Fruit fly (Drosophila melanogaster) S2 (cell line): ENCODE results near the gene nonC.

ENCODE experiments used
- CG8478 ChIP-seq: fragments of >200 bp; optimal IDR thresholded peaks from 2 replicates; lab custom pipeline; 2018
- CTCF ChIP-seq, 2 experiments: fragments of >200 bp; optimal IDR thresholded peaks; 2 replicates each; lab custom pipeline; 2018

nonC gene

DNA sequence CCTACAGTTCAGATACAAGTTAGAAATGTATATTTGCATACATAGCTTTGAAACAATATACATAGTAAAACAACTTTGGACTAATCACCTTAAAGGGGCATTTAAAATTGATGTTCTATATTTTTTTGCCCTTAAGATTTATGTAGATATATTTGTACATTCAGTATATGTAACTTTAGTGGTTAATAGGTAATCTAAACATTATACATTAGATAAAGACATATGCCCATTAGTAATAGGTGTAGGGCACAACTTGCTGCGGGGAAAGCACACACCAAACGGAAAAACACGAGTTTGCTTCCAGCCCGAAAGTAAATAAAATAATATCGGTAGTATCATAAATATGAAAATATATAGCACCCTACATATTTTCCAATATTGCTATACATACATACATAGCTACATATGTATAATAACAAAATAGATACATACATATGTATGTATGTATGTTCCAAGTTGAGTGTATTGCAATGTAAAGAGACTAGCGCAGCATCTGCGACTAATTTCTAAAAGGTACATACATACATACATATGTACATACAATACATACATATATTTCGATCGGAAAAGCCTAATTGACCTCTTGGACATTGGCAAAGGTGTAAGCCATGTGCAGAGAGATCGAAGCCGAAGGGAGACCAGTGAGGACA, 39.1 kb downstream of the nonC start, which contains the start of gene CG43736:
Gene CG43736, plus strand, starts transcription at position 600 of the 650 bp plus-strand sequence.
- TF ChIP-seq CG8478 (lab: Kevin White, UChicago): no peak
- TF ChIP-seq CTCF (optimal IDR thresholded peaks at IDR 0.05; lab: Kevin White, UChicago): no peak

DNA sequence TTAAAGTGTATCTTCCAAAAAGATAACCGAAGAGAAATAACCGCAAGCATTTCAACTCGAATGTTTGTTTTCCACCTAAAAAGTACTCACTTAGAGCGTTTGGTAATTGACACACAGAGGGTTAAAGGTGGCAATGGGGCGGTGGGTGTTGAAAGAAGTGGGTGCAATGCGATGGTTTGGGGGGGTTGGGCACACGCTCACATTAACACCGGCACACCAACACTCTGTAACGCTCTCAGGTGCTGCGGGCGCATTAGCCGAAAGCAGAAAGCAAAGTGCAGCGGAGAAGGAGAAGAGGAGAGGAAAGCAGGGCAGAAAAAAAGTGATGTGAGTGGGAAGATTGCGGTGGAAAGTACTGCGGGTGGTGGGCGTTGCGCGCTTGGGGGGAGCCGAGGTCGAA, 40.7 kb downstream of the nonC start:
- TF ChIP-seq CG8478 (lab: Kevin White, UChicago) (no peak), CTCF (optimal IDR thresholded peaks at IDR 0.05; lab: Kevin White, UChicago) (no peak)

DNA sequence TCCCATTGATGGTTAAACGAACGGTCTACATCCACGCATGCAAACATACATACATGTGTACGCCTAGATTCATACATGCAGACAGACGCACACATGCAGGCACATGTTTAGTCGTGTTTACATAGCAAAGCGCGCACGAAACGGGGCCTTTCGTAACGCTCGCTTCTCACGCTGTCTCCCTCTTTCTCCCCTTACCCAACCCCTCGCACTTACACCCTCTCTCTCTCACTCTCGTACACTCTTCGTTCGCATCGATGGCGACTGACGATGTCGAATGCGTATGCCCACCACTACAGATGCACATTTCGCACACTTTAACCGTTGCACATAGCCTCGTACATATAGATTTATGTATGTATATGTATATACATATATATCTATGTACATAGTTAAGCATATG, 41.7 kb downstream of the nonC start:
- no peak for TF ChIP-seq CG8478 (lab: Kevin White, UChicago)
- no peak for TF ChIP-seq CTCF (optimal IDR thresholded peaks at IDR 0.05; lab: Kevin White, UChicago)

DNA sequence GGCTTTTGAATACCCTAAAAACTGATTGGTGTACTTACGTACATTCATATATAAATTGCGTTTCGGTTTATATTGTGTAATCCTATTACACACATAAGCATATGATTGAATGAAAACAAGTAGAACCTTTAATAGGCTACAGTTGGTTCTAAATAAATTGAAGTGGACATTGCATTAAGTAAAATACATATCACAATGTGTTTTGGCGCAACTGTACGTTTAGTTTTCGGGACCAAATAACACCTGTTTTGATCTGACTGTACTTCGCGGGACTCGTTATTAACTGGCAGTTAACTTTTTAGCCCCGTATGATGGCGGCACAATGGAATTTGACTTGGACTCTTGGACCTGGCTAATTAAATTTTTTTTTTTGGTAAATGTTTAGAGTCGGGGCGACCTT, 42.5 kb downstream of the nonC start:
- TF ChIP-seq CG8478 (lab: Kevin White, UChicago) (no peak), CTCF (optimal IDR thresholded peaks at IDR 0.05; lab: Kevin White, UChicago) (no peak)

DNA sequence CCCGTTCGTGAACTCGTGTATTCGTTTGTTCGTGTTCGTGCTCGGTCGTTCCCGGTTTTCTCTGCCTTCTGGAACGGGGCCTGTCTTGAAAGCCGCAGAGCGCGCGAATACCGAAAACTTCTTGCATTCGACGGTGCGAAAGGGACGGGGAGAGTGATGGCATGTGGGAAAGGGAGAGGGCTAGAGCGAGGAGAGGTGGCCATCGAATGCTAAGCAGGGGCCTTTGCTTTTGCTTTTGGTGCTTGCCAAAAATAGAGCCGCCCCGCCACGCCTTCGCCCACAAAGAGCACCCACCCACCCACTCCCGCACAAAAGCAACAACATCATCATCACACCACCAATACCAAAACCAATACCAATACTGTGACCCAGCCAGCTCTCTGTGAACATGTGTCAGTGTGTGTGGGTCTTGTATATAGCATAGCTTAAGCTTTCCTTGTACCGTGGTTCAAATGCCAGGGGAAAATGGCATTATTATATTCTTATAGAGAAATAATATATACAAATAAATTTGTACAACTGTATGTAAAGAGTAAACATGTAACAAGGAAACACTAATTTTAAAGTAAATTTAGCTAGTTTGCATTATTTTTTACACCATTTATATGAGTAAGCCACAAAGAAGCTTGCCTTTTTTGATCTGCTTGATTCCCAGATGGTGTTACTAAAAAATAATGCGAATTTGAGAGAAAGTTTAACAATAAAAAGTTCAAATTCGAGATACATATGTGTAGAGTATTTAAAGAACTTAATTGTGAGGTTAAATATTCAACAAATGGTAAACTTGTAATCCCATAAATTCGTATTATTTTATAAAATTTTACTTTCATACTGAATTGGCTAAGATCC, 43.1 kb downstream of the nonC start, which contains the start of gene CG14434:
Gene CG14434, minus strand, starts transcription at position 20 of the 849 bp plus-strand sequence.
- TF ChIP-seq CTCF (optimal IDR thresholded peaks at IDR 0.05; lab: Kevin White, UChicago): no peak
- no peak for TF ChIP-seq CG8478 (lab: Kevin White, UChicago)

DNA sequence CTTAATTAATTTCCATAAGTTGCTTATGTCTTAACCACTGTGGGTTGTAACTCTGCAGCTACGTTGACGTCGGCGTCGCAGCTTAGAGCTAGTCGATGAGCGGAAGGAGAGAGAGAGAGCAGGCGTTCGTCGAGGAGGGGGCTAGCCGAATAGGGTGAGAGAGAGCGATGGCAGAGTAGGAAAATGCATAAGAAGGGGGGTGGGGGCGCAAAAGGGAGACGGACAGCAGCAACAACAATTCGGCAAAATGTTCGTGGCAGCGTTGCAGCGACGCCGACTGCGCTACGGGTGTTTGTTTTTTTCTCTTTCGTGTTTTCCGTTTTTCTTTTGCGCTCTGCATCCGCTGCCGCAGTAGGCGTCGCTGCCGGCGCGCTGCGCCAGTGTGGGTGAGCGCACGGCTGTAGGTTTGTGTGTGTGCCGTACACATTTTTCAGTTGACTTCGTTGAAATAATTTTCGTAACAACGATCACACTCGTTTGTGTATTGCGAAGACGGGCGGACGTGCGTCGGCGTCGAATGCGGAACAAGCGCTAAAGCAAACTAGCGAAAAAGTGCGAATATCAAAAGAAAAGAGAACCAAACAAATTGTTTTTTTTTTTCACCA, 43.8 kb downstream of the nonC start:
- TF ChIP-seq CG8478 (lab: Kevin White, UChicago): no peak
- no peak for TF ChIP-seq CTCF (optimal IDR thresholded peaks at IDR 0.05; lab: Kevin White, UChicago)

DNA sequence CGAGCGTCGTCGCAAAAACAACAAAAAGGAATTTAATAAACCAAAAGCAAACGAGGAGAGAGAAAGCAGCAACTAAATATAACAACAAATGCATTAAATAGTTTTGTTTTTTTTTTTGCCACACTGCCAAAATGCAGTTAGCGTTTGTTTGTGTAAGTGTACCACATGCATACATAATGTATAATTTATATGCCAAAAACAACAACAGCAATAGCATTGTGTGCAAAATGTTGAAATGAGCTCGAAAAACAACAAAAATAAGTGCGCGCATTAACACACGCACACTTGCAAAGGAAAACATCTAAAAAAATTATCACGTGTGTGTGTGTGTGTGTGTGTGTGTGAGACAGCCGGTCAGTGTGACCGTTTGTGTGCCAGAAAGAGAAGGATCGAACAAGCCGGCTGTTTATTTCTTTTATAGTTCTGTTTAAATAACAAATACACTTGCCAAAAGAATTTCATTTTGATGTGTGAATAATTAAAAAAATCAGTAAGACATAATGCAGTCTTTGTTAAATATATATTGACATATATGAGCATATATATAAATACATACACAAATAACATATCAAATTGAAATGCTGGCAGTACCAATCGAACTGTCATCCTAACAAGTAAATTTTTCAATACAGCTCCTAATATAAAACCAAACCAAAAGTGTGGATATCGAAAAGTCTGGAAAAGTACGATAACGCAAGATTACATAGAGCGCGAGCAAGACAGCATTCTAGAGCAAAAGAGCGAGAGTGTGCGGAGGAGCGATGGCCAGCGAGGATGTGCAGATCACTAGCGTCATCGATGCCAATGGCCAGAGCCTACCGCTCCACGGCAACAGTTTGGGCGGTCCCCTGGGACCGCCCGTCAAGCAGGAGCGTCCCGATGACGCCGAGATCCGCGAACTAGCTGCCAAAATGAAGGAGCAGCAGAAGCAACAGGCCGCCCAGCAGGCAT, 44.6 kb downstream of the nonC start:
- no peak for TF ChIP-seq CTCF (optimal IDR thresholded peaks at IDR 0.05; lab: Kevin White, UChicago)
- no peak for TF ChIP-seq CG8478 (lab: Kevin White, UChicago)

DNA sequence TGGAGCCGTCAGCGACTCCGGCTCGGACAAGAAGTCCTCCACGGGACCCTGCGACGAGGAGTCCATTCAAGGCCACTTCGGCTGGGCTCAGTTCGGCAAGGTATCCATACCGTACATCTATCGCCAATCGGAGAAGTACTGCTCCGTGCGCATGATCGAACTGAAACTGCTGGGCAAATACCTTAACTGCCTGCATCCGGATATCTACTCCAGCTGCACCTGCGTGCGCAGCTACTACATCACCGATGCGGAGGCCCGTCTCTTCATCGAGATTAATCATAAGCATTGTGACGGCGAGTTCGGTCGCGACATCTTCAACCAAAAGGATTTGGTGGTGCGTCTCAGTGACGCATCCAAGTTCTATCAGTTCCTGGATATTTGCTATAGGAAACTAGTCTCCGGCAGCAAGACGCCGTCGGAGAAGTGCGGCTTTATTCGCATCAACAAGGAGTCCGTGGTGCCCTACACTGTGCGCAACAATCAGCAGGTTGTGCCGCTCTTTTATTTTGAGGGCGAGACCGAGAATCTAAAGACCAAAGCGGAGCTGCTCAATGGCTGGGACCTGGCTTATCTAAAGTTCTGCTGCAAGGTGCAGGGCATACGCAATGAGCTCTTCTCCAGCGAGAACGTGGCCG, 45.6 kb downstream of the nonC start:
- no peak for TF ChIP-seq CTCF (optimal IDR thresholded peaks at IDR 0.05; lab: Kevin White, UChicago)
- no peak for TF ChIP-seq CG8478 (lab: Kevin White, UChicago)

DNA sequence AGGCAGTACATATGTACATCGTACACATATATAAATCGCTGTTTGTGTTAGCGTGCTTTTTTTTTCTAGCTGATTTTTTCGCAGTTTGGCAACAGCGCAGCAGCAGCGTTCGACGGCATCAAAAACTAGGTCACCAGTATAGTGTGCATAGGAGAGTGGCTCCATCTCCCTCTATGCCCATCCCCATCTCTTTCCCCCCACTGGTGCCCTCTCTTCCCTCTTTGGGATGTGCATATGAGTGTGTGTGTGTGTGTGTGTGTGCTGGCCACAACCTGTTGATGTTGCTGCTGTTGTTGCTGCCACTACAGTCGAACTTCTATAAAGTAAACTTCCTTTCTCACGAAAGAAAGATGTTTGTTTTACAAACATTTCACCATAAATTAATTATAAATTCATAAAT, 47.5 kb downstream of the nonC start:
- TF ChIP-seq CG8478 (lab: Kevin White, UChicago): no peak
- TF ChIP-seq CTCF (optimal IDR thresholded peaks at IDR 0.05; lab: Kevin White, UChicago): no peak

DNA sequence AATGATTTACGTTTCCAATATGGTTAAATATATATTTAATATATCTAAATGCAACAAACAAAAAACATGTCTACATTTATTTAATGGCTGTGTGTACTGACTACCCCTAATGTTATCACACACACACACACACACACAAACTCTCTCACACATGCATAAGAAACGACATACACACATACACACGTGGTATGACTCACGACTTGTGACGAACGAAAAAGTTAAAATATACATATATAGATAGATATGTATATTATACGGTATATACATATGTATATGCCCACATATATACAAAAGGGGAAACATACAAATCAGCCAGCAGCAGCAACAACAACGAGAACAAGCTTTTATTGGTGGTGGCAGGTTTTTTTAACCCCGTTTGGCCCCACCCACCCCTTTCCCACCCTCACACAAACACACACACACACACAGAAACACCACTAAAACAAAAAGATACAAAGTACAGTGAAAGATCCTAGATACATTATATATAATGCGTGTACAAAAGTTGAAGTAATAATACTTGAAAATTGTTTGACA, 50.7 kb downstream of the nonC start:
- TF ChIP-seq CTCF (optimal IDR thresholded peaks at IDR 0.05; lab: Kevin White, UChicago): no peak

DNA sequence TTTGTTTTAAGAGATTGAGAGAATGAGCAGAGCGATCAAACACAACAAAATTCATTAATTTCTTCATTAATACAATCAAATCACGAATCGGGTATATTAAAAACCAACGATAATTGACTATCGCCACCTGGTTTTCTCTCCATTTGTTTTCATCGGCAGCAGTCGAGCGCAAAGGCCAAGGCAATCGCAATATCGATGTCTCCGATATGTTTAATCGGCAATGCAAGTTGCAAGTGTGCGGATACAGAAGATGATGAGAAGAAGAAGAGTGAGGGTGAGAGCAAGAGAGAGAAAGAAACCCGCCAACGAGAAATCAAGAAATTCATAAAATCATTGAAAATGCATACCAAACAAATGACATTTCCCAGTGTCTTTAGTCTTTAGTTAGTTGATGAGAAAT, 51.5 kb downstream of the nonC start:
- TF ChIP-seq CG8478 (lab: Kevin White, UChicago) (no peak), CTCF (optimal IDR thresholded peaks at IDR 0.05; lab: Kevin White, UChicago) (no peak)

DNA sequence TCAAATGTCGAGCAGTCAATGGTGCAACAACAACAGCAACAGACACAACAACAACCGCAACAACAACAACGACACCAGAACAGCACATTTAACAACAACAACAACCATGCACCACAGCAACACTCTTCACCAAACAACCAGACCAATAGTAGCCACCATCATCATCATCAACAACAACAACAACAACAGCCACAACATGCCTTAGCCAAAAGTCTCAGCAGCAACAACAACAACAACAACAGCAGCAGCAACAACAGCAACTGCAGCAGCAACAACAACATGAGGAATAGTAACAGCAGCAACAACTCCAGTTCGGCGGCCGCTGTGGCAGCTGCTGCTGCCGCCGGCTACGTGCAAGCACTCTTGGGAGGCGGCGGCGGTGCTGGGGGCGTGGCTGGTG, 52.0 kb downstream of the nonC start:
- TF ChIP-seq CTCF (optimal IDR thresholded peaks at IDR 0.05; lab: Kevin White, UChicago) (no peak), CG8478 (lab: Kevin White, UChicago) (no peak)
